Worm (Caenorhabditis elegans) whole organism, L1 larva: ENCODE data around the gene mrps-18C.
A peak's percentile ranks its signal among the peaks of the same experiment; 100 is the strongest.

Experiments
- C16A3.4 ChIP-seq: fragments of 150-350 bp; optimal IDR thresholded peaks from 2 replicates; lab custom pipeline; 2014; ENCODE audit warnings: missing biosample characterization, missing genetic modification characterization
- C34B4.2 ChIP-seq: sonication (generic microtip); optimal IDR thresholded peaks from 2 replicates; lab custom pipeline; 2017; ENCODE audit warnings: mild to moderate bottlenecking, missing genetic modification characterization, missing compliant biosample characterization
- F16B12.6 ChIP-seq: fragments of 150-350 bp; optimal IDR thresholded peaks from 2 replicates; lab custom pipeline; 2014; ENCODE audit warnings: missing biosample characterization, missing genetic modification characterization
- Y116A8C.19 ChIP-seq: sonication (generic microtip); optimal IDR thresholded peaks from 2 replicates; lab custom pipeline; 2016; ENCODE audit warnings: missing compliant biosample characterization, missing genetic modification characterization, borderline replicate concordance
- alr-1 ChIP-seq: fragments of 200-800 bp; sonication (Bioruptor generic); optimal IDR thresholded peaks from 2 replicates; lab custom pipeline; 2018; ENCODE audit warnings: borderline replicate concordance, mild to moderate bottlenecking, missing genetic modification characterization, missing compliant biosample characterization
- blmp-1 ChIP-seq: fragments of 150-350 bp; optimal IDR thresholded peaks from 2 replicates; lab custom pipeline; 2014; ENCODE audit warnings: missing biosample characterization, missing genetic modification characterization
- ceh-8 ChIP-seq: fragments of 200-800 bp; sonication (Bioruptor generic); optimal IDR thresholded peaks from 2 replicates; lab custom pipeline; 2018; ENCODE audit warnings: mild to moderate bottlenecking, missing genetic modification characterization, moderate library complexity, missing compliant biosample characterization
- ceh-82 ChIP-seq, 3 experiments: fragments of 150-350 bp in 1 of 3; sonication (generic microtip) in 2 of 3; optimal IDR thresholded peaks; 2 replicates each; lab custom pipeline; 2014 to 2017; ENCODE audit warnings: missing biosample characterization in 3 of 3, missing genetic modification characterization in 3 of 3
- ces-1 ChIP-seq: fragments of 150-350 bp; optimal IDR thresholded peaks from 2 replicates; lab custom pipeline; 2014; ENCODE audit warnings: missing biosample characterization, missing genetic modification reagents, missing genetic modification characterization
- dpl-1 ChIP-seq, 3 experiments: fragments of 150-350 bp in 2 of 3; sonication (generic microtip) in 1 of 3; optimal IDR thresholded peaks; 2 replicates each; lab custom pipeline; 2014 to 2017; ENCODE audit warnings: missing biosample characterization in 3 of 3, missing genetic modification characterization in 3 of 3, missing genetic modification reagents in 3 of 3
- efl-1 ChIP-seq, 4 experiments: fragments of 150-350 bp; optimal IDR thresholded peaks in 3 of 4; peaks in 1 of 4; 1 replicate in 1 of 4; 2 replicates in 3 of 4; lab custom pipeline; 2014; ENCODE audit warnings: missing biosample characterization in 2 of 4, missing genetic modification characterization in 2 of 4, missing genetic modification reagents in 2 of 4
- egl-27 ChIP-seq, 2 experiments: fragments of 150-350 bp in 1 of 2; sonication (generic microtip); optimal IDR thresholded peaks; 3 replicates each; lab custom pipeline; 2017 to 2018; ENCODE audit warnings: missing biosample characterization in 2 of 2, missing genetic modification characterization in 2 of 2, missing genetic modification reagents in 2 of 2
- elt-3 ChIP-seq, 6 experiments: fragments of 150-350 bp in 1 of 6; sonication (generic microtip); optimal IDR thresholded peaks; 2 replicates each; lab custom pipeline; 2017 to 2018; ENCODE audit warnings: missing biosample characterization in 6 of 6, missing genetic modification characterization in 6 of 6, inconsistent platforms in 1 of 6
- fkh-10 ChIP-seq: sonication (generic microtip); optimal IDR thresholded peaks from 2 replicates; lab custom pipeline; 2017; ENCODE audit warnings: missing biosample characterization, missing genetic modification reagents, missing genetic modification characterization
- fkh-8 ChIP-seq: sonication (generic microtip); optimal IDR thresholded peaks from 2 replicates; lab custom pipeline; 2016; ENCODE audit warnings: mild to moderate bottlenecking, missing genetic modification characterization, missing compliant biosample characterization
- fos-1 ChIP-seq: fragments of 150-350 bp; optimal IDR thresholded peaks from 2 replicates; lab custom pipeline; 2014; ENCODE audit warnings: missing biosample characterization, missing genetic modification characterization
- grh-1 ChIP-seq: fragments of 200-800 bp; sonication (Bioruptor generic); IDR thresholded peaks from 2 replicates; pipeline ENCODE4 v1.3.6; 2022; ENCODE audit warnings: missing genetic modification reagents, missing genetic modification characterization, missing compliant biosample characterization
- hlh-17 ChIP-seq: fragments of 200-800 bp; sonication (Bioruptor generic); optimal IDR thresholded peaks from 2 replicates; lab custom pipeline; 2018; ENCODE audit warnings: missing genetic modification characterization, mild to moderate bottlenecking, missing compliant biosample characterization, moderate library complexity, borderline replicate concordance
- hlh-4 ChIP-seq: sonication (generic microtip); optimal IDR thresholded peaks from 2 replicates; lab custom pipeline; 2016; ENCODE audit warnings: mild to moderate bottlenecking, missing genetic modification characterization, missing compliant biosample characterization
- hpl-2 ChIP-seq: fragments of 150-350 bp; optimal IDR thresholded peaks from 2 replicates; lab custom pipeline; 2014; ENCODE audit warnings: missing biosample characterization, missing genetic modification reagents, missing genetic modification characterization
- irx-1 ChIP-seq: sonication (generic microtip); optimal IDR thresholded peaks from 2 replicates; lab custom pipeline; 2016; ENCODE audit warnings: missing genetic modification characterization, missing compliant biosample characterization
- isw-1 ChIP-seq: fragments of 200-800 bp; sonication (Bioruptor generic); IDR thresholded peaks from 2 replicates; pipeline ENCODE4 v1.3.6; 2022; ENCODE audit warnings: missing genetic modification characterization, missing compliant biosample characterization
- lin-14 ChIP-seq: fragments of 200-800 bp; sonication (Bioruptor generic); optimal IDR thresholded peaks from 2 replicates; lab custom pipeline; 2018; ENCODE audit warnings: mild to moderate bottlenecking, missing genetic modification characterization, moderate library complexity, missing compliant biosample characterization
- lin-39 ChIP-seq: fragments of 150-350 bp; optimal IDR thresholded peaks from 2 replicates; lab custom pipeline; 2014; ENCODE audit warnings: missing biosample characterization, missing genetic modification reagents, missing genetic modification characterization
- mab-9 ChIP-seq: fragments of 200-800 bp; sonication (Bioruptor generic); IDR thresholded peaks from 2 replicates; pipeline ENCODE4 v1.3.6; 2022; ENCODE audit warnings: missing genetic modification reagents, missing genetic modification characterization, missing compliant biosample characterization
- mep-1 ChIP-seq: fragments of 150-350 bp; optimal IDR thresholded peaks from 2 replicates; lab custom pipeline; 2014; ENCODE audit warnings: missing biosample characterization, missing genetic modification characterization
- nhr-71 ChIP-seq: sonication (generic microtip); optimal IDR thresholded peaks from 2 replicates; lab custom pipeline; 2016; ENCODE audit warnings: mild to moderate bottlenecking, missing genetic modification characterization, moderate library complexity, missing compliant biosample characterization
- pag-3 ChIP-seq: sonication (generic microtip); optimal IDR thresholded peaks from 2 replicates; lab custom pipeline; 2017; ENCODE audit warnings: missing genetic modification characterization, mild to moderate bottlenecking, missing compliant biosample characterization, antibody characterized with exemption, borderline replicate concordance; ENCODE audit not compliant: insufficient read depth
- pax-3 ChIP-seq: fragments of 200-800 bp; sonication (Bioruptor generic); optimal IDR thresholded peaks from 2 replicates; lab custom pipeline; 2018; ENCODE audit warnings: mild to moderate bottlenecking, missing genetic modification characterization, moderate library complexity, missing compliant biosample characterization
- pqm-1 ChIP-seq: sonication (generic microtip); optimal IDR thresholded peaks from 3 replicates; lab custom pipeline; 2017; ENCODE audit warnings: missing biosample characterization, missing genetic modification characterization
- rnt-1 ChIP-seq: sonication (generic microtip); optimal IDR thresholded peaks from 2 replicates; lab custom pipeline; 2016; ENCODE audit warnings: mild to moderate bottlenecking, missing genetic modification characterization, moderate library complexity, missing compliant biosample characterization
- snpc-4 ChIP-seq: fragments of 150-350 bp; optimal IDR thresholded peaks from 2 replicates; lab custom pipeline; 2014; ENCODE audit warnings: missing biosample characterization, missing genetic modification characterization
- snu-23 ChIP-seq: sonication (generic microtip); optimal IDR thresholded peaks from 2 replicates; lab custom pipeline; 2016; ENCODE audit warnings: missing genetic modification characterization, missing compliant biosample characterization
- sox-4 ChIP-seq: sonication (generic microtip); optimal IDR thresholded peaks from 2 replicates; lab custom pipeline; 2016; ENCODE audit warnings: missing genetic modification characterization, missing compliant biosample characterization
- sup-37 ChIP-seq: fragments of 200-800 bp; sonication (Bioruptor generic); optimal IDR thresholded peaks from 2 replicates; lab custom pipeline; 2018; ENCODE audit warnings: mild to moderate bottlenecking, missing genetic modification characterization, missing compliant biosample characterization
- swsn-7 ChIP-seq: sonication (generic microtip); optimal IDR thresholded peaks from 2 replicates; lab custom pipeline; 2016; ENCODE audit warnings: missing genetic modification characterization, missing compliant biosample characterization
- tbx-2 ChIP-seq: sonication (generic microtip); optimal IDR thresholded peaks from 2 replicates; lab custom pipeline; 2016; ENCODE audit warnings: missing genetic modification characterization, missing compliant biosample characterization
- unc-130 ChIP-seq: fragments of 150-350 bp; optimal IDR thresholded peaks from 2 replicates; lab custom pipeline; 2017; ENCODE audit warnings: missing biosample characterization, missing genetic modification characterization, inconsistent platforms
- unc-30 ChIP-seq: sonication (generic microtip); optimal IDR thresholded peaks from 2 replicates; lab custom pipeline; 2017; ENCODE audit warnings: missing biosample characterization, missing genetic modification characterization
- unc-86 ChIP-seq: sonication (generic microtip); optimal IDR thresholded peaks from 2 replicates; lab custom pipeline; 2016; ENCODE audit warnings: missing genetic modification characterization, missing compliant biosample characterization
- unc-98 ChIP-seq: fragments of 200-800 bp; sonication (Bioruptor generic); IDR thresholded peaks from 2 replicates; pipeline ENCODE4 v1.3.6; 2022; ENCODE audit warnings: missing genetic modification characterization, missing compliant biosample characterization
- vab-15 ChIP-seq: sonication (generic microtip); optimal IDR thresholded peaks from 2 replicates; lab custom pipeline; 2017; ENCODE audit warnings: missing genotype, mild to moderate bottlenecking, missing genetic modification characterization, missing compliant biosample characterization
- xbp-1 ChIP-seq: sonication (generic microtip); optimal IDR thresholded peaks from 2 replicates; lab custom pipeline; 2016; ENCODE audit warnings: missing genetic modification characterization, missing compliant biosample characterization
- ztf-11 ChIP-seq, 2 experiments: sonication (generic microtip); optimal IDR thresholded peaks; 2 replicates each; lab custom pipeline; 2016 to 2017; ENCODE audit warnings: missing genetic modification characterization in 2 of 2, missing biosample characterization in 1 of 2, missing compliant biosample characterization in 1 of 2

Gene mrps-18C

ce11 chrIII:4939267-4939666, 3.9 kb downstream of the mrps-18C start, which contains the start of gene rpb-2:
TSS of gene rpb-2 (plus strand) at chrIII:4939567.
- TF ChIP-seq efl-1 (optimal IDR thresholded peaks at IDR 0.05; lab: Kevin White, UChicago) (no peak), efl-1 (GFP tag; optimal IDR thresholded peaks at IDR 0.05 in 1 of 2; lab: Kevin White, UChicago) (peak in 1 of 2 experiments; percentile 35), sup-37 (GFP tag; lab: Kevin White, UChicago) (no peak), Y116A8C.19 (no peak), swsn-7 (tag; lab: Kevin White, UChicago) (no peak)

- TF ChIP-seq xbp-1 (tag; lab: Kevin White, UChicago) (no peak), irx-1 (no peak), hpl-2 (GFP tag; lab: Kevin White, UChicago) (no peak), sox-4 (no peak), F16B12.6 (tag; lab: Kevin White, UChicago) (no peak)
These were observed 8.8 kb downstream of the mrps-18C start, which contains the start of gene ntl-9 for ce11 chrIII:4944213-4944612. TSS of gene ntl-9 (plus strand) at chrIII:4944513.

ce11 chrIII:4947352-4947751, 12.0 kb downstream of the mrps-18C start:
- no peak for TF ChIP-seq tbx-2 (tag; lab: Kevin White, UChicago)
- 0 out of 2 replicates have a peak, but pooled peaks have one; percentile 10 for TF ChIP-seq isw-1 (GFP tag; lab: Robert Waterston, UW)
- no peak for TF ChIP-seq alr-1 (tag; lab: Kevin White, UChicago)
- TF ChIP-seq lin-39 (tag; lab: Kevin White, UChicago): no peak
- no peak for TF ChIP-seq pag-3 (tag; lab: Kevin White, UChicago)
- no peak for TF ChIP-seq dpl-1 (GFP tag; optimal IDR thresholded peaks at IDR 0.05; lab: Kevin White, UChicago)
- TF ChIP-seq ces-1: no peak
- TF ChIP-seq unc-98 (GFP tag; lab: Robert Waterston, UW): no peak
- TF ChIP-seq unc-86 (tag; lab: Kevin White, UChicago): peak; percentile 7
- TF ChIP-seq nhr-71 (tag; lab: Kevin White, UChicago): peak; percentile 0
- TF ChIP-seq egl-27 (tag; optimal IDR thresholded peaks at IDR 0.05; lab: Kevin White, UChicago): no peak
- TF ChIP-seq lin-14 (GFP tag; lab: Kevin White, UChicago): peak; percentile 4
- peak; percentile 2 for TF ChIP-seq mep-1 (tag; lab: Kevin White, UChicago)
- no peak for TF ChIP-seq C16A3.4 (tag; lab: Kevin White, UChicago)
- no peak for TF ChIP-seq hlh-4 (tag; lab: Kevin White, UChicago)
- TF ChIP-seq pax-3: no peak
- TF ChIP-seq fkh-10 (GFP tag; lab: Kevin White, UChicago): no peak
- TF ChIP-seq ceh-82 (tag; optimal IDR thresholded peaks at IDR 0.05; lab: Kevin White, UChicago): peak in 1 of 3 experiments; percentile 0
- no peak for TF ChIP-seq elt-3 (tag; optimal IDR thresholded peaks at IDR 0.05; lab: Kevin White, UChicago)
- no peak for TF ChIP-seq F16B12.6 (tag; lab: Kevin White, UChicago)
- TF ChIP-seq, all 84 proteins: peak for 6

- no peak for TF ChIP-seq snu-23 (GFP tag; lab: Kevin White, UChicago)
- TF ChIP-seq fos-1 (tag; lab: Kevin White, UChicago): no peak
- no peak for TF ChIP-seq ztf-11 (tag; optimal IDR thresholded peaks at IDR 0.05; lab: Kevin White, UChicago)
- TF ChIP-seq blmp-1: peak; percentile 12
- TF ChIP-seq unc-130 (tag; lab: Kevin White, UChicago): no peak
- TF ChIP-seq, all 84 proteins: peak for 1
These were observed 13.3 kb downstream of the mrps-18C start for ce11 chrIII:4948631-4949030.

- TF ChIP-seq snpc-4 (tag; lab: Kevin White, UChicago): peak; percentile 15
- no peak for TF ChIP-seq F16B12.6 (tag; lab: Kevin White, UChicago)
- TF ChIP-seq efl-1 (optimal IDR thresholded peaks at IDR 0.05; lab: Kevin White, UChicago): peak; percentile 40 to 48
- peak in 1 of 2 experiments; percentile 31 for TF ChIP-seq efl-1 (GFP tag; optimal IDR thresholded peaks at IDR 0.05 in 1 of 2; lab: Kevin White, UChicago)
- peak; percentile 1 for TF ChIP-seq fkh-10 (GFP tag; lab: Kevin White, UChicago)
- no peak for TF ChIP-seq mab-9 (GFP tag; lab: Robert Waterston, UW)
- no peak for TF ChIP-seq C16A3.4 (tag; lab: Kevin White, UChicago)
- TF ChIP-seq pqm-1: no peak
- no peak for TF ChIP-seq hlh-17
- peak; percentile 57 for TF ChIP-seq snu-23 (GFP tag; lab: Kevin White, UChicago)
- TF ChIP-seq fkh-8: peak; percentile 77
- no peak for TF ChIP-seq ceh-8 (GFP tag; lab: Kevin White, UChicago)
- TF ChIP-seq vab-15: no peak
- no peak for TF ChIP-seq C34B4.2 (tag; lab: Kevin White, UChicago)
- TF ChIP-seq grh-1 (GFP tag; lab: Robert Waterston, UW): no peak
- TF ChIP-seq unc-30 (tag; lab: Kevin White, UChicago): no peak
- TF ChIP-seq rnt-1 (tag; lab: Kevin White, UChicago): peak; percentile 41
These were observed 15.0 kb downstream of the mrps-18C start for ce11 chrIII:4950345-4950744.
